Worm (Caenorhabditis elegans) whole organism, mixed stage, embryonic: ENCODE results near the gene ZC132.9.
A peak's percentile ranks its signal among the peaks of the same experiment; 100 is the strongest.

Source experiments
- M03D4.4 ChIP-seq: sonication (generic microtip); optimal IDR thresholded peaks from 2 replicates; lab custom pipeline; 2017; ENCODE audit warnings: mild to moderate bottlenecking, missing genetic modification characterization, missing compliant biosample characterization
- bed-3 ChIP-seq: fragments of 200-800 bp; sonication (Bioruptor generic); optimal IDR thresholded peaks from 3 replicates; lab custom pipeline; 2018; ENCODE audit warnings: mild to moderate bottlenecking, missing genetic modification characterization, moderate library complexity, missing compliant biosample characterization
- blmp-1 ChIP-seq: fragments of 150-350 bp; optimal IDR thresholded peaks from 2 replicates; lab custom pipeline; 2014; ENCODE audit warnings: missing biosample characterization, missing genetic modification characterization
- ceh-39 ChIP-seq: fragments of 150-350 bp; optimal IDR thresholded peaks from 2 replicates; lab custom pipeline; 2014; ENCODE audit warnings: missing biosample characterization, missing genetic modification characterization
- cnd-1 ChIP-seq: fragments of 200-800 bp; sonication (Bioruptor generic); optimal IDR thresholded peaks from 2 replicates; lab custom pipeline; 2018; ENCODE audit warnings: mild to moderate bottlenecking, missing genetic modification characterization, missing compliant biosample characterization
- drap-1 ChIP-seq: fragments of 200-800 bp; sonication (Bioruptor generic); optimal IDR thresholded peaks from 3 replicates; lab custom pipeline; 2018; ENCODE audit warnings: mild to moderate bottlenecking, missing genetic modification characterization, missing compliant biosample characterization
- elt-1 ChIP-seq: sonication (generic microtip); optimal IDR thresholded peaks from 2 replicates; lab custom pipeline; 2017; ENCODE audit warnings: missing genetic modification characterization, mild to moderate bottlenecking, missing compliant biosample characterization, antibody characterized with exemption, moderate library complexity, borderline replicate concordance; ENCODE audit not compliant: insufficient read depth
- elt-3 ChIP-seq: fragments of 150-350 bp; optimal IDR thresholded peaks from 2 replicates; lab custom pipeline; 2014; ENCODE audit warnings: missing biosample characterization, missing genetic modification characterization
- flh-1 ChIP-seq: fragments of 200-800 bp; sonication (Bioruptor generic); optimal IDR thresholded peaks from 2 replicates; lab custom pipeline; 2018; ENCODE audit warnings: mild to moderate bottlenecking, missing genetic modification characterization, moderate library complexity, missing compliant biosample characterization
- ham-2 ChIP-seq: fragments of 200-800 bp; sonication (Bioruptor generic); optimal IDR thresholded peaks from 2 replicates; lab custom pipeline; 2018; ENCODE audit warnings: mild to moderate bottlenecking, missing genetic modification characterization, missing compliant biosample characterization
- hlh-1 ChIP-seq: fragments of 150-350 bp; optimal IDR thresholded peaks from 2 replicates; lab custom pipeline; 2014; ENCODE audit warnings: missing biosample characterization, missing genetic modification reagents, missing genetic modification characterization
- lin-13 ChIP-seq: fragments of 150-350 bp; optimal IDR thresholded peaks from 2 replicates; lab custom pipeline; 2014; ENCODE audit warnings: missing biosample characterization, missing genetic modification characterization
- lsy-2 ChIP-seq: fragments of 150-350 bp; optimal IDR thresholded peaks from 2 replicates; lab custom pipeline; 2014; ENCODE audit warnings: missing biosample characterization, missing genetic modification characterization
- mab-5 ChIP-seq: fragments of 150-350 bp; optimal IDR thresholded peaks from 2 replicates; lab custom pipeline; 2014; ENCODE audit warnings: missing biosample characterization, missing genetic modification characterization
- mep-1 ChIP-seq: fragments of 150-350 bp; optimal IDR thresholded peaks from 2 replicates; lab custom pipeline; 2017; ENCODE audit warnings: missing biosample characterization, missing genetic modification reagents, missing genetic modification characterization, inconsistent platforms
- mls-2 ChIP-seq: sonication (generic microtip); optimal IDR thresholded peaks from 2 replicates; lab custom pipeline; 2016; ENCODE audit warnings: mild to moderate bottlenecking, missing genetic modification characterization, moderate library complexity, missing compliant biosample characterization
- nhr-12 ChIP-seq: fragments of 150-350 bp; optimal IDR thresholded peaks from 2 replicates; lab custom pipeline; 2014; ENCODE audit warnings: missing biosample characterization, missing genetic modification characterization
- nhr-2 ChIP-seq: fragments of 150-350 bp; optimal IDR thresholded peaks from 2 replicates; lab custom pipeline; 2014; ENCODE audit warnings: missing biosample characterization, missing genetic modification characterization
- nhr-76 ChIP-seq: sonication (generic microtip); optimal IDR thresholded peaks from 2 replicates; lab custom pipeline; 2017; ENCODE audit warnings: missing biosample characterization, missing genetic modification characterization
- pha-4 ChIP-seq: fragments of 150-350 bp; optimal IDR thresholded peaks from 2 replicates; lab custom pipeline; 2018; ENCODE audit warnings: missing biosample characterization, missing genetic modification reagents, missing genetic modification characterization
- sem-2 ChIP-seq: fragments of 200-800 bp; sonication (Bioruptor generic); optimal IDR thresholded peaks from 2 replicates; lab custom pipeline; 2018; ENCODE audit warnings: mild to moderate bottlenecking, missing genetic modification characterization, missing compliant biosample characterization
- snpc-4 ChIP-seq: fragments of 150-350 bp; optimal IDR thresholded peaks from 2 replicates; lab custom pipeline; 2014; ENCODE audit warnings: missing biosample characterization, missing genetic modification characterization
- sptf-1 ChIP-seq: sonication (generic microtip); optimal IDR thresholded peaks from 2 replicates; lab custom pipeline; 2017; ENCODE audit warnings: mild to moderate bottlenecking, missing genetic modification characterization, moderate library complexity, missing compliant biosample characterization
- tbx-8 ChIP-seq: fragments of 200-800 bp; sonication (Bioruptor generic); optimal IDR thresholded peaks from 2 replicates; lab custom pipeline; 2018; ENCODE audit warnings: mild to moderate bottlenecking, missing genetic modification characterization, moderate library complexity, missing compliant biosample characterization
- unc-120 ChIP-seq: sonication (generic microtip); optimal IDR thresholded peaks from 2 replicates; lab custom pipeline; 2017; ENCODE audit warnings: missing genetic modification characterization, missing compliant biosample characterization; ENCODE audit not compliant: poor library complexity, severe bottlenecking
- unc-39 ChIP-seq: fragments of 150-350 bp; optimal IDR thresholded peaks from 2 replicates; lab custom pipeline; 2014; ENCODE audit warnings: missing biosample characterization, missing genetic modification characterization
- unc-62 ChIP-seq: fragments of 150-350 bp; optimal IDR thresholded peaks from 2 replicates; lab custom pipeline; 2014; ENCODE audit warnings: missing biosample characterization, missing genetic modification reagents, missing genetic modification characterization
- zip-8 ChIP-seq: fragments of 150-350 bp; optimal IDR thresholded peaks from 2 replicates; lab custom pipeline; 2014; ENCODE audit warnings: missing biosample characterization, missing genetic modification characterization
- ztf-11 ChIP-seq: fragments of 150-350 bp; optimal IDR thresholded peaks from 2 replicates; lab custom pipeline; 2014; ENCODE audit warnings: missing biosample characterization, missing genetic modification characterization

ZC132.9 gene

DNA sequence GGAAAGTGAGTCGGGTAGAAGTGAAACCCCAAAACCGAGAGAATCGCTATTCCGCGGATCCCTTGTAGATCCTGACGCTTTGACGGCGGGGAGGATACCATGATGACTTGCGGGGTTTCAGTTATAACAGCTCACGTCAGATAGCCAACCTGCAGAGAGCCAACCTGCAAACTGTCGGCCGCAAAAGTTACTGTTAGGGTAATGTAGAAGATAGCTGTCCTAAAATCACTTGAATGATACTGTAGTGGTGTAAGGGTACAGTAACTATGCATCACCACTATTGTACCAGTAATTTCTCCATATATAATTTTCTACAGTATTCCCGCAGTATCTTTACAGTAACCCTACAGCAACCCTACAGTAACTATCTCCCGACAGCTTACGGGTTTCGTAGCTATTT, 12.7 kb upstream of the ZC132.9 start, which contains the start of gene oac-12:
oac-12 (minus strand) TSS at position 101 of the 400 bp plus-strand sequence.
- TF ChIP-seq elt-3 (tag; lab: Kevin White, UChicago) = no peak
- TF ChIP-seq nhr-12 (tag; lab: Kevin White, UChicago) = no peak
- no peak for TF ChIP-seq nhr-76 (tag; lab: Kevin White, UChicago)
- TF ChIP-seq tbx-8 (GFP tag; lab: Kevin White, UChicago) = no peak
- no peak for TF ChIP-seq mls-2 (tag; lab: Kevin White, UChicago)
- no peak for TF ChIP-seq hlh-1 (tag; lab: Kevin White, UChicago)
- TF ChIP-seq mab-5 (tag; lab: Kevin White, UChicago) = no peak
- TF ChIP-seq bed-3 (GFP tag; lab: Kevin White, UChicago) = no peak
- no peak for TF ChIP-seq sem-2
- no peak for TF ChIP-seq lin-13 (tag; lab: Kevin White, UChicago)
- TF ChIP-seq snpc-4 (tag; lab: Kevin White, UChicago) = no peak
- no peak for TF ChIP-seq unc-62 (GFP tag; lab: Kevin White, UChicago)
- no peak for TF ChIP-seq ztf-11 (tag; lab: Kevin White, UChicago)
- no peak for TF ChIP-seq pha-4
- no peak for TF ChIP-seq unc-120 (tag; lab: Kevin White, UChicago)
- no peak for TF ChIP-seq sptf-1 (tag; lab: Kevin White, UChicago)

ce11 chrV:4330820-4331219, 11.1 kb upstream of the ZC132.9 start:
- no peak for TF ChIP-seq lsy-2 (tag; lab: Kevin White, UChicago)
- TF ChIP-seq zip-8 (tag; lab: Kevin White, UChicago) = peak; percentile 95

DNA sequence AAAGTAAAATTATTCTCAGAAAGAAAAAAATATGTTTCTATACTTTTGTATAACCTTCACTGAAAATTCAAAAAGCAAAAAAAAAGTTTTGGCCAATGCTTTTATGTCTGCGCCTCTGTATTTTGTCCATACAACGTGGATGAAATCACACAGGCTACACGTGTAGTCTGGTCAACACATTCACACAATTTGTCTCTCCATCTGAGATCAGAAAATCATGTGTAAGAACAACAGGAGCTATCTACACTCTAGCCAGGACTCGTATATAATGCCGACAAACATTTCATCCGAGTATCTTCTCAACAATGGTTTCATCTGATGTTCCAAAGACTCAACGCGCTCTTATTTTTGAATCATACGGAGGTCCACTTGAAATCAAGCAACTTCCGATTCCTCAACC, 7.1 kb upstream of the ZC132.9 start, which contains the start of gene D2063.1:
D2063.1 (plus strand) TSS at position 281 of the 400 bp plus-strand sequence.
- TF ChIP-seq cnd-1 = no peak
- peak; percentile 61 for TF ChIP-seq hlh-1 (tag; lab: Kevin White, UChicago)
- TF ChIP-seq, all 35 proteins: peak for 1

DNA sequence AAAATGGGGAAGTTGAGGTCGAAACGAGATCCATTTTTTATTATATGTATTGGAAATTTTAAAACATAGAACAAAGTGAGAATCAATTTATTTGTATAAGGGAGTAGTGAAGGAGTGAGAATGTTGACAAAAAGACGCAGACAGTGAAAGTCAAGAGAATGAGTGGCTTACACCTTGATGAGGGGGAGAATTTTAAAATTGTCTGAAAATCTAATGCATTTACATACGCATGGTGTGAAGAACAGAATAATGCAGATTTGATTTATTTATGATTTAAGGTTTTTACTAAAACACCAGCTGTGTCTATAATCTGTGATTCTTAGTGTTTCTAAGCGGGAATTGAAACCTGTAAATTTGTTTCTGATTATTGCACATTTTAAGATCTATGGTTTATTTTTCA, 5.6 kb upstream of the ZC132.9 start, which contains the start of gene nhr-125:
nhr-125 (minus strand) TSS at position 101 of the 400 bp plus-strand sequence.
- TF ChIP-seq M03D4.4 = no peak
- no peak for TF ChIP-seq ham-2 (GFP tag; lab: Kevin White, UChicago)
- no peak for TF ChIP-seq pha-4
- TF ChIP-seq ztf-11 (tag; lab: Kevin White, UChicago) = no peak
- TF ChIP-seq elt-1 (tag; lab: Kevin White, UChicago) = no peak
- TF ChIP-seq lsy-2 (tag; lab: Kevin White, UChicago) = no peak
- TF ChIP-seq blmp-1 (tag; lab: Kevin White, UChicago) = no peak
- no peak for TF ChIP-seq mls-2 (tag; lab: Kevin White, UChicago)
- TF ChIP-seq unc-120 (tag; lab: Kevin White, UChicago) = no peak
- no peak for TF ChIP-seq elt-3 (tag; lab: Kevin White, UChicago)
- TF ChIP-seq hlh-1 (tag; lab: Kevin White, UChicago) = no peak
- no peak for TF ChIP-seq zip-8 (tag; lab: Kevin White, UChicago)

- TF ChIP-seq unc-62 (GFP tag; lab: Kevin White, UChicago) (no peak), nhr-2 (tag; lab: Kevin White, UChicago) (no peak)
- TF ChIP-seq, all 35 proteins: peak for 0
Measured at ce11 chrV:4322706-4323105, 2.9 kb upstream of the ZC132.9 start, which contains the start of gene R02D1.2. Gene R02D1.2, minus strand, starts transcription at chrV:4322806.

DNA sequence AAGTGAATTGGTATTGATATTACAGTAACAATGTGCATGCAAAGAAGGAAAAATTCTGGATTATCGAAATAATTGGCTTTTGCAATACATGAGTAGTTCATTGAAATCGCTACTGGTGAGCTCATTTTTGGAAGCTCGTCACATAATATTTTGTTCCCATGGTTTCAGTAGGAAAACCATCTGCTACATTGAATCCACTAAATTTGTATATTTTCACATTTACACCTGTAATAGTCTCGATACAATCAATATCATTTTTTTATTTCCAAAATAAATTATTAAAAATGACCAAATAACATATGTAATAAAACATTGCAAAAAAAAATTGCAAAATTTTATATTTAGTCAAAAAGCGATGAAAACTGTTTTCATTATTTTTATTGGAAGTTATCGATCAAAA, 4.7 kb downstream of the ZC132.9 start, which contains the start of gene srh-192:
srh-192 (minus strand) TSS at position 101 of the 400 bp plus-strand sequence.
- TF ChIP-seq nhr-76 (tag; lab: Kevin White, UChicago) = no peak
- no peak for TF ChIP-seq ztf-11 (tag; lab: Kevin White, UChicago)
- no peak for TF ChIP-seq mls-2 (tag; lab: Kevin White, UChicago)
- TF ChIP-seq blmp-1 (tag; lab: Kevin White, UChicago) = no peak
- no peak for TF ChIP-seq unc-120 (tag; lab: Kevin White, UChicago)
- no peak for TF ChIP-seq ceh-39 (tag; lab: Kevin White, UChicago)
- TF ChIP-seq lsy-2 (tag; lab: Kevin White, UChicago) = no peak
- TF ChIP-seq tbx-8 (GFP tag; lab: Kevin White, UChicago) = no peak
- no peak for TF ChIP-seq elt-1 (tag; lab: Kevin White, UChicago)
- TF ChIP-seq drap-1 (GFP tag; lab: Kevin White, UChicago) = no peak
- no peak for TF ChIP-seq hlh-1 (tag; lab: Kevin White, UChicago)
- no peak for TF ChIP-seq zip-8 (tag; lab: Kevin White, UChicago)
- TF ChIP-seq cnd-1 = no peak
- no peak for TF ChIP-seq M03D4.4
- TF ChIP-seq unc-39 (tag; lab: Kevin White, UChicago) = no peak
- no peak for TF ChIP-seq sem-2
- TF ChIP-seq mep-1 (tag; lab: Kevin White, UChicago) = no peak
- no peak for TF ChIP-seq flh-1 (GFP tag; lab: Kevin White, UChicago)
- no peak for TF ChIP-seq sptf-1 (tag; lab: Kevin White, UChicago)
- TF ChIP-seq nhr-2 (tag; lab: Kevin White, UChicago) = no peak
